Worm (Caenorhabditis elegans): ENCODE measurements around the gene zip-6.

The zip-6 gene

ce11 chrIV:11235755-11236154, 17.8 kb upstream of the zip-6 start:
- TF ChIP-seq pqm-1 (tag; optimal IDR thresholded peaks at IDR 0.05) (no peak), fkh-10 (GFP tag; optimal IDR thresholded peaks at IDR 0.05) (peak; percentile 3), nfya-1 (tag; optimal IDR thresholded peaks at IDR 0.05; ENCODE audit: insufficient read depth) (no peak), unc-39 (tag; optimal IDR thresholded peaks at IDR 0.05) (no peak), nhr-12 (tag; optimal IDR thresholded peaks at IDR 0.05) (no peak), skn-1 (tag; optimal IDR thresholded peaks at IDR 0.05) (no peak)

- no peak for TF ChIP-seq fkh-2 (tag; optimal IDR thresholded peaks at IDR 0.05)
- TF ChIP-seq elt-3 (tag; optimal IDR thresholded peaks at IDR 0.05), result no peak
- no peak for TF ChIP-seq nhr-43 (tag; optimal IDR thresholded peaks at IDR 0.05; ENCODE audit: poor library complexity, severe bottlenecking)
- TF ChIP-seq ama-1 (optimal IDR thresholded peaks at IDR 0.05), result no peak
- no peak for TF ChIP-seq egl-27 (tag; optimal IDR thresholded peaks at IDR 0.05)
- no peak for TF ChIP-seq daf-12 (tag; optimal IDR thresholded peaks at IDR 0.05)
- TF ChIP-seq nfya-1 (tag; optimal IDR thresholded peaks at IDR 0.05; ENCODE audit: insufficient read depth), result no peak
- TF ChIP-seq pha-4 (tag; optimal IDR thresholded peaks at IDR 0.05), result no peak
- no peak for TF ChIP-seq aly-2 (tag; optimal IDR thresholded peaks at IDR 0.05)
- TF ChIP-seq fkh-10 (GFP tag; optimal IDR thresholded peaks at IDR 0.05), result no peak
- no peak for TF ChIP-seq nhr-237 (tag; optimal IDR thresholded peaks at IDR 0.05)
- TF ChIP-seq nhr-12 (tag; optimal IDR thresholded peaks at IDR 0.05), result no peak
- no peak for TF ChIP-seq hmg-11 (tag; optimal IDR thresholded peaks at IDR 0.05)
- no peak for TF ChIP-seq ztf-4 (tag; optimal IDR thresholded peaks at IDR 0.05)
- no peak for TF ChIP-seq zag-1 (tag; optimal IDR thresholded peaks at IDR 0.05)
Measured at ce11 chrIV:11231376-11231775, 13.4 kb upstream of the zip-6 start.

- TF ChIP-seq elt-2 (tag; optimal IDR thresholded peaks at IDR 0.05) (peak; percentile 53), egl-5 (tag; optimal IDR thresholded peaks at IDR 0.05) (no peak), pqm-1 (tag; optimal IDR thresholded peaks at IDR 0.05) (peak; percentile 11)
Measured at ce11 chrIV:11230069-11230468, 12.1 kb upstream of the zip-6 start, which contains the start of gene best-7. Gene best-7, minus strand, starts transcription at chrIV:11230307.

DNA sequence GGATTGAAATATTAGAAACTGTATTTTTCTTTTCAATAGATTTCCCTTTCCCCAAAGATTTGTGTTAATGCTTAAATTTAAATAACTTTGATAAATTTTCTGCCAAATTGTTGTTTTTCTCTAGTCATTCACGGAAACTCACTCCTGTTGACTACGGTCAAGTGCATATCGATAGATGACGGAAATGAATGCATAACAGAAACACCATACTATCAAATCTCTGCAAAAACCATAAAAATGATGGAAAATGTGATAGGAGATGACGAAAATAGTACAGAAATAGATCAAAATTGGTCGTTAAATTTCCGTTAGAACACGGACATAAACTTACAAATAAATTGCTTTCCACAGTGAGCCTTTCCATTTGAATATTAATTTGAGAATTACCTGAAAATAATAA, 11.1 kb upstream of the zip-6 start:
- no peak for TF ChIP-seq nhr-28 (tag; optimal IDR thresholded peaks at IDR 0.05)
- peak; percentile 12 for TF ChIP-seq pqm-1 (tag; optimal IDR thresholded peaks at IDR 0.05)
- no peak for TF ChIP-seq ztf-11 (tag; optimal IDR thresholded peaks at IDR 0.05)
- TF ChIP-seq elt-1 (tag; optimal IDR thresholded peaks at IDR 0.05), result no peak
- TF ChIP-seq nhr-12 (tag; optimal IDR thresholded peaks at IDR 0.05), result no peak
- no peak for TF ChIP-seq nhr-77 (tag; optimal IDR thresholded peaks at IDR 0.05)
- TF ChIP-seq pha-4 (tag; optimal IDR thresholded peaks at IDR 0.05), result no peak
- TF ChIP-seq ceh-9 (tag; optimal IDR thresholded peaks at IDR 0.05), result no peak
- TF ChIP-seq elt-2 (tag; optimal IDR thresholded peaks at IDR 0.05), result peak; percentile 45
- TF ChIP-seq nhr-23 (tag; optimal IDR thresholded peaks at IDR 0.05), result no peak

DNA sequence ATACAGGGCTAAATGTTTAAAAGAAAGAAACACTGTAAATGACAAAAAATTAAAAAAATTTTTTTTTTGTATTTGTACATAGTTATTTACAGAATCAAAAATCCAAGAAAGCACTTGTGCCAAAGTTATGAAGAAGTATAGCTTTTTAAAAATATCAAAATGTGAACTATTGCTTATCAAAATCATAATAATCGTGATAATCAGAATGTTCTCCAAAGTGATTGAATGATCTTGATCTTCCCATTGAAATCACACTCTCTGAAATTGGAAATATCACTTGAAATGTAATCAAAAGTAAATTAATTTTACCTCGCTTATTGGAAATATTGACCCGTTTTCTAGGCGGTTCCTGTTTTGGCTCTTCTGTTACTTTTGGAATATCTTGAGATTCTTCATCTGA, 8.6 kb upstream of the zip-6 start:
- peak; percentile 15 for TF ChIP-seq R02D3.7 (tag; optimal IDR thresholded peaks at IDR 0.05)
- TF ChIP-seq nhr-43 (tag; optimal IDR thresholded peaks at IDR 0.05; ENCODE audit: poor library complexity, severe bottlenecking), result peak; percentile 29
- no peak for TF ChIP-seq nhr-77 (tag; optimal IDR thresholded peaks at IDR 0.05)
- peak in 1 of 3 experiments; percentile 51 for TF ChIP-seq elt-3 (tag; optimal IDR thresholded peaks at IDR 0.05)
- peak; percentile 1 for TF ChIP-seq nhr-25 (tag; optimal IDR thresholded peaks at IDR 0.05)

- peak; percentile 51 for TF ChIP-seq nhr-43 (tag; optimal IDR thresholded peaks at IDR 0.05; ENCODE audit: poor library complexity, severe bottlenecking)
Measured at ce11 chrIV:11225715-11226475, 8.0 kb upstream of the zip-6 start.

ce11 chrIV:11225206-11225605, 7.3 kb upstream of the zip-6 start, which contains the start of gene col-125:
Gene col-125, plus strand, starts transcription at chrIV:11225506.
- TF ChIP-seq unc-39 (tag; optimal IDR thresholded peaks at IDR 0.05) (no peak), R02D3.7 (tag; optimal IDR thresholded peaks at IDR 0.05) (no peak), ceh-28 (tag; optimal IDR thresholded peaks at IDR 0.05) (no peak), mml-1 (tag; optimal IDR thresholded peaks at IDR 0.05) (no peak), nhr-25 (tag; optimal IDR thresholded peaks at IDR 0.05) (peak; percentile 70), eor-1 (tag; optimal IDR thresholded peaks at IDR 0.05) (no peak), lin-39 (tag; optimal IDR thresholded peaks at IDR 0.05) (no peak), zag-1 (tag; optimal IDR thresholded peaks at IDR 0.05) (no peak), unc-62 (GFP tag; optimal IDR thresholded peaks at IDR 0.05) (no peak), nhr-11 (tag; optimal IDR thresholded peaks at IDR 0.05) (no peak), lsy-12 (tag; optimal IDR thresholded peaks at IDR 0.05) (no peak), fos-1 (tag; optimal IDR thresholded peaks at IDR 0.05) (no peak), fkh-10 (GFP tag; optimal IDR thresholded peaks at IDR 0.05) (no peak), jun-1 (tag; optimal IDR thresholded peaks at IDR 0.05) (no peak), nfya-1 (tag; optimal IDR thresholded peaks at IDR 0.05; ENCODE audit: insufficient read depth) (peak; percentile 21)

Data from whole organism, L3 larva.